Fruit fly (Drosophila melanogaster) whole organism, embryonic: ENCODE results near the gene CG10348.

Experiments used
- Atf6 ChIP-seq: fragments of 200-800 bp; sonication (Bioruptor generic); IDR thresholded peaks from 2 replicates; pipeline ENCODE4 v1.3.6; 2022; ENCODE audit warnings: missing biosample characterization, missing genetic modification characterization
- CG10959 ChIP-seq: fragments of 200-800 bp; sonication (Bioruptor generic); IDR thresholded peaks from 2 replicates; pipeline ENCODE4 v1.3.6; 2022; ENCODE audit warnings: missing biosample characterization, missing genetic modification characterization
- CG11093 ChIP-seq: fragments of 200-800 bp; sonication (Bioruptor generic); IDR thresholded peaks from 3 replicates; pipeline ENCODE4 v1.3.6; 2022; ENCODE audit warnings: missing biosample characterization, missing genetic modification characterization
- CG12299 ChIP-seq: fragments of 200-800 bp; sonication (Bioruptor generic); optimal IDR thresholded peaks from 2 replicates; lab custom pipeline; 2018; ENCODE audit warnings: missing biosample characterization, mild to moderate bottlenecking, missing genetic modification characterization
- CG12659 ChIP-seq: fragments of 200-800 bp; sonication (Bioruptor generic); optimal IDR thresholded peaks from 3 replicates; lab custom pipeline; 2017; ENCODE audit warnings: mild to moderate bottlenecking, missing biosample characterization, missing genetic modification reagents, missing genetic modification characterization
- CG14441 ChIP-seq: fragments of 200-800 bp; sonication (Bioruptor generic); IDR thresholded peaks from 2 replicates; pipeline ENCODE4 v1.3.6; 2022; ENCODE audit warnings: missing biosample characterization, missing genetic modification characterization
- CG15514 ChIP-seq: fragments of 200-800 bp; sonication (Bioruptor generic); optimal IDR thresholded peaks from 3 replicates; lab custom pipeline; 2017; ENCODE audit warnings: missing biosample characterization, missing genetic modification characterization, mild to moderate bottlenecking, moderate library complexity, missing genetic modification reagents
- CG16863 ChIP-seq: fragments of 200-800 bp; sonication (Bioruptor generic); optimal IDR thresholded peaks from 3 replicates; lab custom pipeline; 2016; ENCODE audit warnings: missing biosample characterization, missing genetic modification characterization
- CG17385 ChIP-seq: fragments of 200-800 bp; sonication (Bioruptor generic); optimal IDR thresholded peaks from 3 replicates; lab custom pipeline; 2018; ENCODE audit warnings: missing biosample characterization, mild to moderate bottlenecking, missing genetic modification characterization
- CG2889 ChIP-seq: fragments of 200-800 bp; sonication (Bioruptor generic); IDR thresholded peaks from 3 replicates; pipeline ENCODE4 v1.3.6; 2022; ENCODE audit warnings: missing biosample characterization, missing genetic modification characterization
- CG30020 ChIP-seq: fragments of 200-800 bp; optimal IDR thresholded peaks from 2 replicates; lab custom pipeline; 2019; ENCODE audit warnings: missing biosample characterization, mild to moderate bottlenecking, missing genetic modification characterization, moderate library complexity
- CG3726 ChIP-seq: fragments of 200-800 bp; sonication (Bioruptor generic); IDR thresholded peaks from 3 replicates; pipeline ENCODE4, ENCODE4 v1.3.6; 2022; ENCODE audit warnings: missing biosample characterization, missing genetic modification characterization
- CG4707 ChIP-seq: fragments of 200-800 bp; sonication (Bioruptor generic); optimal IDR thresholded peaks from 2 replicates; lab custom pipeline; 2018; ENCODE audit warnings: missing biosample characterization, mild to moderate bottlenecking, missing genetic modification characterization, moderate library complexity
- CG6175 ChIP-seq: fragments of 200-800 bp; sonication (Bioruptor generic); IDR thresholded peaks from 3 replicates; pipeline ENCODE4 v1.3.6; 2022; ENCODE audit warnings: missing biosample characterization, missing genetic modification characterization
- CG6689 ChIP-seq: fragments of 200-800 bp; sonication (Bioruptor generic); IDR thresholded peaks from 2 replicates; pipeline ENCODE4 v1.3.6; 2022; ENCODE audit warnings: missing biosample characterization, missing genetic modification characterization
- CG8924 ChIP-seq: fragments of 200-800 bp; optimal IDR thresholded peaks from 3 replicates; lab custom pipeline; 2019; ENCODE audit warnings: missing biosample characterization, mild to moderate bottlenecking, missing genetic modification characterization, moderate library complexity
- Chrac-16 ChIP-seq: fragments of 200-800 bp; sonication (Bioruptor generic); optimal IDR thresholded peaks from 3 replicates; lab custom pipeline; 2016; ENCODE audit warnings: missing biosample characterization, missing genetic modification characterization
- Deaf1 ChIP-seq: fragments of 200-800 bp; optimal IDR thresholded peaks from 3 replicates; lab custom pipeline; 2019; ENCODE audit warnings: missing biosample characterization, mild to moderate bottlenecking, missing genetic modification characterization, moderate library complexity
- Dll ChIP-seq: fragments of 200-800 bp; sonication (Bioruptor generic); IDR thresholded peaks from 4 replicates; pipeline ENCODE4 v1.3.6; 2022; ENCODE audit warnings: missing biosample characterization, missing genetic modification characterization; ENCODE audit not compliant: partially characterized antibody
- ERR ChIP-seq: fragments of 200-800 bp; sonication (Bioruptor generic); optimal IDR thresholded peaks from 2 replicates; lab custom pipeline; 2016; ENCODE audit warnings: missing biosample characterization, missing genetic modification characterization
- Hand ChIP-seq: fragments of 200-800 bp; sonication (Bioruptor generic); optimal IDR thresholded peaks from 2 replicates; lab custom pipeline; 2017; ENCODE audit warnings: mild to moderate bottlenecking, missing biosample characterization, missing genetic modification reagents, missing genetic modification characterization
- Lim3 ChIP-seq: fragments of 200-800 bp; sonication (Bioruptor generic); IDR thresholded peaks from 2 replicates; pipeline ENCODE4 v1.3.6; 2022; ENCODE audit warnings: missing biosample characterization, missing genetic modification characterization
- MTF-1 ChIP-seq: fragments of 200-800 bp; sonication (Bioruptor generic); optimal IDR thresholded peaks from 2 replicates; lab custom pipeline; 2018; ENCODE audit warnings: missing biosample characterization, mild to moderate bottlenecking, missing genetic modification characterization, borderline replicate concordance
- Med ChIP-seq: fragments of 200-800 bp; sonication (Bioruptor generic); peaks from one replicate; lab custom pipeline; 2016; ENCODE audit warnings: missing biosample characterization, missing genetic modification characterization, mild to moderate bottlenecking, inconsistent platforms, moderate library complexity
- Opbp ChIP-seq: fragments of 200-800 bp; sonication (Bioruptor generic); IDR thresholded peaks from 3 replicates; pipeline ENCODE4 v1.3.6; 2022; ENCODE audit warnings: missing biosample characterization, missing genetic modification characterization; ENCODE audit not compliant: partially characterized antibody
- Six4 ChIP-seq: fragments of 200-800 bp; sonication (Bioruptor generic); optimal IDR thresholded peaks from 2 replicates; lab custom pipeline; 2016; ENCODE audit warnings: missing biosample characterization, missing genetic modification characterization
- Tbp ChIP-seq: fragments of >200 bp; optimal IDR thresholded peaks from 2 replicates; lab custom pipeline; 2018; ENCODE audit warnings: missing biosample characterization, missing genetic modification characterization
- ase ChIP-seq: fragments of 200-800 bp; sonication (Bioruptor generic); IDR thresholded peaks from 3 replicates; pipeline ENCODE4 v1.3.6; 2022; ENCODE audit warnings: missing biosample characterization, missing genetic modification characterization
- bbx ChIP-seq: fragments of 200-800 bp; sonication (Bioruptor generic); IDR thresholded peaks from 2 replicates; pipeline ENCODE4 v1.3.6; 2022; ENCODE audit warnings: missing biosample characterization, missing genetic modification characterization; ENCODE audit not compliant: partially characterized antibody
- bowl ChIP-seq: fragments of 200-800 bp; sonication (Bioruptor generic); IDR thresholded peaks from 2 replicates; pipeline ENCODE4 v1.3.6; 2022; ENCODE audit warnings: missing biosample characterization, missing genetic modification characterization
- caup ChIP-seq: fragments of 200-800 bp; sonication (Bioruptor generic); optimal IDR thresholded peaks from 3 replicates; lab custom pipeline; 2017; ENCODE audit warnings: missing biosample characterization, mild to moderate bottlenecking, missing genetic modification characterization, moderate library complexity; ENCODE audit not compliant: severe bottlenecking
- chm ChIP-seq: fragments of 200-800 bp; sonication (Bioruptor generic); IDR thresholded peaks from 2 replicates; pipeline ENCODE4 v1.3.6; 2022; ENCODE audit warnings: missing biosample characterization, missing genetic modification characterization
- dimm ChIP-seq: fragments of 200-800 bp; sonication (Bioruptor generic); IDR thresholded peaks from 2 replicates; pipeline ENCODE4 v1.3.6; 2022; ENCODE audit warnings: missing biosample characterization, missing genetic modification characterization
- dm ChIP-seq: fragments of 200-800 bp; sonication (Bioruptor generic); optimal IDR thresholded peaks from 3 replicates; lab custom pipeline; 2016; ENCODE audit warnings: missing biosample characterization, missing genetic modification characterization
- dmrt99B ChIP-seq: fragments of 200-800 bp; sonication (Bioruptor generic); optimal IDR thresholded peaks from 2 replicates; lab custom pipeline; 2018; ENCODE audit warnings: missing biosample characterization, mild to moderate bottlenecking, missing genetic modification characterization, moderate library complexity
- fd64A ChIP-seq: fragments of 200-800 bp; sonication (Bioruptor generic); optimal IDR thresholded peaks from 3 replicates; lab custom pipeline; 2018; ENCODE audit warnings: missing biosample characterization, mild to moderate bottlenecking, missing genetic modification characterization
- fru ChIP-seq: fragments of >200 bp; optimal IDR thresholded peaks from 2 replicates; lab custom pipeline; 2017
- ftz-f1 ChIP-seq: fragments of 200-800 bp; sonication (Bioruptor generic); optimal IDR thresholded peaks from 2 replicates; lab custom pipeline; 2016; ENCODE audit warnings: missing biosample characterization, missing genetic modification characterization
- gsb-n ChIP-seq: fragments of 200-800 bp; sonication (Bioruptor generic); optimal IDR thresholded peaks from 3 replicates; lab custom pipeline; 2018; ENCODE audit warnings: missing biosample characterization, mild to moderate bottlenecking, missing genetic modification characterization
- her ChIP-seq: fragments of 200-800 bp; sonication (Bioruptor generic); optimal IDR thresholded peaks from 2 replicates; lab custom pipeline; 2016; ENCODE audit warnings: missing biosample characterization, missing genetic modification characterization
- ind ChIP-seq: fragments of 200-800 bp; sonication (Bioruptor generic); optimal IDR thresholded peaks from 3 replicates; lab custom pipeline; 2016; ENCODE audit warnings: missing biosample characterization, missing genetic modification characterization
- jing ChIP-seq: fragments of 200-800 bp; sonication (Bioruptor generic); optimal IDR thresholded peaks from 2 replicates; lab custom pipeline; 2018; ENCODE audit warnings: missing biosample characterization, mild to moderate bottlenecking, missing genetic modification characterization
- kni ChIP-seq: fragments of 200-800 bp; sonication (Bioruptor generic); optimal IDR thresholded peaks from 3 replicates; lab custom pipeline; 2017; ENCODE audit warnings: mild to moderate bottlenecking, missing biosample characterization, missing genetic modification reagents, missing genetic modification characterization
- mirr ChIP-seq: fragments of 200-800 bp; sonication (Bioruptor generic); optimal IDR thresholded peaks from 3 replicates; lab custom pipeline; 2018; ENCODE audit warnings: missing biosample characterization, mild to moderate bottlenecking, missing genetic modification characterization
- pita ChIP-seq: fragments of 200-800 bp; sonication (Bioruptor generic); optimal IDR thresholded peaks from 2 replicates; lab custom pipeline; 2017; ENCODE audit warnings: missing biosample characterization, mild to moderate bottlenecking, missing genetic modification characterization
- repo ChIP-seq: fragments of 200-800 bp; sonication (Bioruptor generic); optimal IDR thresholded peaks from 2 replicates; lab custom pipeline; 2016; ENCODE audit warnings: missing biosample characterization, missing genetic modification characterization
- salm ChIP-seq: fragments of 200-800 bp; sonication (Bioruptor generic); optimal IDR thresholded peaks from 2 replicates; lab custom pipeline; 2018; ENCODE audit warnings: missing biosample characterization, mild to moderate bottlenecking, missing genetic modification characterization
- sc ChIP-seq, 3 experiments: fragments of >200 bp in 2 of 3; fragments of 200-800 bp in 1 of 3; sonication (Bioruptor generic) in 1 of 3; optimal IDR thresholded peaks; 2 replicates in 2 of 3; 3 replicates in 1 of 3; lab custom pipeline; 2017; ENCODE audit warnings: mild to moderate bottlenecking in 1 of 3, missing biosample characterization in 1 of 3, missing genetic modification characterization in 1 of 3, missing genetic modification reagents in 1 of 3
- twi ChIP-seq: fragments of 200-800 bp; optimal IDR thresholded peaks from 2 replicates; lab custom pipeline; 2019; ENCODE audit warnings: missing biosample characterization, mild to moderate bottlenecking, missing genetic modification characterization, moderate library complexity
- zen ChIP-seq: fragments of 200-800 bp; sonication (Bioruptor generic); optimal IDR thresholded peaks from 3 replicates; lab custom pipeline; 2018; ENCODE audit warnings: missing biosample characterization, mild to moderate bottlenecking, missing genetic modification characterization, moderate library complexity

Gene CG10348

DNA sequence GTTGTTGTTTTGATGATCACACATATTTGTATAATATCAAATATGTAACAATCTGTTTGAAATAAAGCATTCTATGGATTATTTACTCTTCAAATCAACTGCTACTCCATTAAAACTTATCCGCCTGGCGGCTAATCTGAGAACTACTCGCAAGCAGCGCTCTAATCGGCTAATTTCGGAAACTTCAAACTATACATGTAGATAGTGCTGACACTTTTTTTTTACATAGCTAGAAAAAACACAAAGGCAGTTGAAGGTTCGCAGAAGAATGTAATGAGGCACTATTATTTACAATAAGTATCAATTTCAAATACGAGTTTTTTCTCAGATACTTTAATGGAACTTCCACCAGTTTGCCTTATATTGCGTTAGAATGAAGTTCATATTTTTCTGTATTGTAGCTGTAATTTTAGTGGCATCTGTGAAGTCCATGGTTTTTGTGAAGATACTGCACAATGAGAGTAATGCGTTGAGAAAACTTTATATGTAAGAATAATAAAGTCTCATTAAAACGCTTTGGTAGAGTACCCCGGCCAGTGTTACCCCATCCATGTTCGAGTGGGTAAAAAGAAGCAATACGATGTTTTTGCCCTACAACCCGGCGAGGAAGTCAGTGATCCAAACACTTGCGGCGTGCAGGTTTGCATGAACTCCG, 66.2 kb downstream of the CG10348 start (continued):
- TF ChIP-seq Opbp (GFP tag; lab: Robert Waterston, UW) (peak; percentile 53; the same call in 1 of the 3 replicates), ftz-f1 (GFP tag; lab: Kevin White, UChicago) (no peak), Tbp (GFP tag; lab: Kevin White, UChicago) (no peak), Deaf1 (tag; lab: Kevin White, UChicago) (no peak), bbx (GFP tag; lab: Robert Waterston, UW) (0 out of 2 replicates have a peak, but pooled peaks have one; percentile 51), Med (GFP tag; lab: Kevin White, UChicago) (peak; percentile 92), mirr (GFP tag; lab: Kevin White, UChicago) (no peak), ERR (GFP tag; lab: Kevin White, UChicago) (no peak), sc (optimal IDR thresholded peaks at IDR 0.05; lab: Kevin White, UChicago) (no peak), sc (GFP tag; optimal IDR thresholded peaks at IDR 0.05; lab: Kevin White, UChicago) (no peak), dm (peak; percentile 25), CG6689 (GFP tag; lab: Robert Waterston, UW) (no peak), fru (lab: Kevin White, UChicago) (no peak), Dll (GFP tag; lab: Robert Waterston, UW) (no peak), MTF-1 (no peak), CG16863 (GFP tag; lab: Kevin White, UChicago) (peak; percentile 41), CG10959 (GFP tag; lab: Robert Waterston, UW) (no peak), CG3726 (no peak), CG11093 (no peak), chm (no peak), repo (peak; percentile 45), CG14441 (peak; percentile 49; the same call in 1 of the 2 replicates), CG30020 (tag; lab: Kevin White, UChicago) (no peak), dmrt99B (tag; lab: Kevin White, UChicago) (no peak), salm (tag; lab: Kevin White, UChicago) (no peak), CG17385 (GFP tag; lab: Kevin White, UChicago) (peak; percentile 4), jing (GFP tag; lab: Kevin White, UChicago) (no peak), fd64A (no peak), Chrac-16 (GFP tag; lab: Kevin White, UChicago) (peak; percentile 43), zen (tag; lab: Kevin White, UChicago) (peak; percentile 71), CG15514 (peak; percentile 45), caup (GFP tag; lab: Kevin White, UChicago) (no peak), CG6175 (GFP tag; lab: Robert Waterston, UW) (no peak), bowl (GFP tag; lab: Robert Waterston, UW) (no peak), Atf6 (GFP tag; lab: Robert Waterston, UW) (no peak), Six4 (peak; percentile 11), CG12299 (tag; lab: Kevin White, UChicago) (no peak), ind (GFP tag; lab: Kevin White, UChicago) (peak; percentile 42), pita (GFP tag; lab: Kevin White, UChicago) (peak; percentile 26), CG2889 (GFP tag; lab: Robert Waterston, UW) (no peak), ase (GFP tag; lab: Robert Waterston, UW) (peak; percentile 75), CG4707 (GFP tag; lab: Kevin White, UChicago) (peak; percentile 21), CG12659 (GFP tag; lab: Kevin White, UChicago) (peak; percentile 38), dimm (GFP tag; lab: Robert Waterston, UW) (no peak), kni (GFP tag; lab: Kevin White, UChicago) (no peak), her (GFP tag; lab: Kevin White, UChicago) (no peak), CG8924 (tag; lab: Kevin White, UChicago) (no peak), Lim3 (GFP tag; lab: Robert Waterston, UW) (no peak), twi (tag; lab: Kevin White, UChicago) (no peak), Hand (GFP tag; lab: Kevin White, UChicago) (no peak), gsb-n (tag; lab: Kevin White, UChicago) (no peak)
